Worm (Caenorhabditis elegans) whole organism, L1 larva: ENCODE data around the gene clec-2.

Experiments
- C04F5.9 ChIP-seq: sonication (generic microtip); optimal IDR thresholded peaks from 2 replicates; lab custom pipeline; 2016; ENCODE audit warnings: missing genetic modification characterization, missing compliant biosample characterization
- C16A3.4 ChIP-seq: fragments of 150-350 bp; optimal IDR thresholded peaks from 2 replicates; lab custom pipeline; 2014; ENCODE audit warnings: missing biosample characterization, missing genetic modification characterization
- C34B4.2 ChIP-seq: sonication (generic microtip); optimal IDR thresholded peaks from 2 replicates; lab custom pipeline; 2017; ENCODE audit warnings: mild to moderate bottlenecking, missing genetic modification characterization, missing compliant biosample characterization
- F16B12.6 ChIP-seq: fragments of 150-350 bp; optimal IDR thresholded peaks from 2 replicates; lab custom pipeline; 2014; ENCODE audit warnings: missing biosample characterization, missing genetic modification characterization
- blmp-1 ChIP-seq: fragments of 150-350 bp; optimal IDR thresholded peaks from 2 replicates; lab custom pipeline; 2014; ENCODE audit warnings: missing biosample characterization, missing genetic modification characterization
- ceh-63 ChIP-seq: fragments of 200-800 bp; sonication (Bioruptor generic); optimal IDR thresholded peaks from 2 replicates; lab custom pipeline; 2018; ENCODE audit warnings: mild to moderate bottlenecking, missing genetic modification characterization, missing compliant biosample characterization
- ceh-88 ChIP-seq: fragments of 200-800 bp; sonication (Bioruptor generic); IDR thresholded peaks from 2 replicates; pipeline ENCODE4 v1.3.6; 2022; ENCODE audit warnings: missing genetic modification characterization, missing compliant biosample characterization
- ces-1 ChIP-seq: fragments of 150-350 bp; optimal IDR thresholded peaks from 2 replicates; lab custom pipeline; 2014; ENCODE audit warnings: missing biosample characterization, missing genetic modification reagents, missing genetic modification characterization
- dpl-1 ChIP-seq, 3 experiments: fragments of 150-350 bp in 2 of 3; sonication (generic microtip) in 1 of 3; optimal IDR thresholded peaks; 2 replicates each; lab custom pipeline; 2014 to 2017; ENCODE audit warnings: missing biosample characterization in 3 of 3, missing genetic modification characterization in 3 of 3, missing genetic modification reagents in 3 of 3
- dsc-1 ChIP-seq: sonication (generic microtip); optimal IDR thresholded peaks from 2 replicates; lab custom pipeline; 2016; ENCODE audit warnings: mild to moderate bottlenecking, missing genetic modification characterization, missing compliant biosample characterization
- efl-3 ChIP-seq: fragments of 200-800 bp; sonication (Bioruptor generic); optimal IDR thresholded peaks from 2 replicates; lab custom pipeline; 2018; ENCODE audit warnings: mild to moderate bottlenecking, missing genetic modification characterization, missing compliant biosample characterization
- egl-13 ChIP-seq: sonication (generic microtip); optimal IDR thresholded peaks from 2 replicates; lab custom pipeline; 2016; ENCODE audit warnings: missing genotype, missing genetic modification reagents, missing genetic modification characterization, missing compliant biosample characterization
- egl-27 ChIP-seq, 2 experiments: fragments of 150-350 bp in 1 of 2; sonication (generic microtip); optimal IDR thresholded peaks; 3 replicates each; lab custom pipeline; 2017 to 2018; ENCODE audit warnings: missing biosample characterization in 2 of 2, missing genetic modification characterization in 2 of 2, missing genetic modification reagents in 2 of 2
- fkh-10 ChIP-seq: sonication (generic microtip); optimal IDR thresholded peaks from 2 replicates; lab custom pipeline; 2017; ENCODE audit warnings: missing biosample characterization, missing genetic modification reagents, missing genetic modification characterization
- fkh-4 ChIP-seq: sonication (generic microtip); optimal IDR thresholded peaks from 2 replicates; lab custom pipeline; 2016; ENCODE audit warnings: missing compliant biosample characterization, missing genetic modification characterization, borderline replicate concordance
- fos-1 ChIP-seq: fragments of 150-350 bp; optimal IDR thresholded peaks from 2 replicates; lab custom pipeline; 2014; ENCODE audit warnings: missing biosample characterization, missing genetic modification characterization
- grh-1 ChIP-seq: fragments of 200-800 bp; sonication (Bioruptor generic); IDR thresholded peaks from 2 replicates; pipeline ENCODE4 v1.3.6; 2022; ENCODE audit warnings: missing genetic modification reagents, missing genetic modification characterization, missing compliant biosample characterization
- hlh-17 ChIP-seq: fragments of 200-800 bp; sonication (Bioruptor generic); optimal IDR thresholded peaks from 2 replicates; lab custom pipeline; 2018; ENCODE audit warnings: missing genetic modification characterization, mild to moderate bottlenecking, missing compliant biosample characterization, moderate library complexity, borderline replicate concordance
- hlh-4 ChIP-seq: sonication (generic microtip); optimal IDR thresholded peaks from 2 replicates; lab custom pipeline; 2016; ENCODE audit warnings: mild to moderate bottlenecking, missing genetic modification characterization, missing compliant biosample characterization
- hpl-2 ChIP-seq: fragments of 150-350 bp; optimal IDR thresholded peaks from 2 replicates; lab custom pipeline; 2014; ENCODE audit warnings: missing biosample characterization, missing genetic modification reagents, missing genetic modification characterization
- irx-1 ChIP-seq: sonication (generic microtip); optimal IDR thresholded peaks from 2 replicates; lab custom pipeline; 2016; ENCODE audit warnings: missing genetic modification characterization, missing compliant biosample characterization
- isw-1 ChIP-seq: fragments of 200-800 bp; sonication (Bioruptor generic); IDR thresholded peaks from 2 replicates; pipeline ENCODE4 v1.3.6; 2022; ENCODE audit warnings: missing genetic modification characterization, missing compliant biosample characterization
- lin-14 ChIP-seq: fragments of 200-800 bp; sonication (Bioruptor generic); optimal IDR thresholded peaks from 2 replicates; lab custom pipeline; 2018; ENCODE audit warnings: mild to moderate bottlenecking, missing genetic modification characterization, moderate library complexity, missing compliant biosample characterization
- lin-39 ChIP-seq: fragments of 150-350 bp; optimal IDR thresholded peaks from 2 replicates; lab custom pipeline; 2014; ENCODE audit warnings: missing biosample characterization, missing genetic modification reagents, missing genetic modification characterization
- lir-3 ChIP-seq: sonication (generic microtip); optimal IDR thresholded peaks from 2 replicates; lab custom pipeline; 2016; ENCODE audit warnings: mild to moderate bottlenecking, missing genetic modification characterization, moderate library complexity, missing compliant biosample characterization; ENCODE audit not compliant: poor library complexity
- lsy-2 ChIP-seq, 2 experiments: fragments of 150-350 bp; optimal IDR thresholded peaks; 2 replicates each; lab custom pipeline; 2014; ENCODE audit warnings: missing biosample characterization in 2 of 2, missing genetic modification characterization in 2 of 2
- mef-2 ChIP-seq: fragments of 150-350 bp; optimal IDR thresholded peaks from 2 replicates; lab custom pipeline; 2014; ENCODE audit warnings: missing biosample characterization, missing genetic modification characterization
- mep-1 ChIP-seq: fragments of 150-350 bp; optimal IDR thresholded peaks from 2 replicates; lab custom pipeline; 2014; ENCODE audit warnings: missing biosample characterization, missing genetic modification characterization
- nhr-12 ChIP-seq: sonication (generic microtip); optimal IDR thresholded peaks from 2 replicates; lab custom pipeline; 2017; ENCODE audit warnings: missing biosample characterization, missing genetic modification characterization
- nhr-19 ChIP-seq: fragments of 200-800 bp; sonication (Bioruptor generic); conservative IDR thresholded peaks from 2 replicates; pipeline ENCODE4 v1.3.6; 2022; ENCODE audit warnings: missing genetic modification characterization, missing compliant biosample characterization
- nhr-20 ChIP-seq: sonication (generic microtip); optimal IDR thresholded peaks from 2 replicates; lab custom pipeline; 2016; ENCODE audit warnings: mild to moderate bottlenecking, missing genetic modification characterization, missing compliant biosample characterization
- pag-3 ChIP-seq: sonication (generic microtip); optimal IDR thresholded peaks from 2 replicates; lab custom pipeline; 2017; ENCODE audit warnings: missing genetic modification characterization, mild to moderate bottlenecking, missing compliant biosample characterization, antibody characterized with exemption, borderline replicate concordance; ENCODE audit not compliant: insufficient read depth
- pax-3 ChIP-seq: fragments of 200-800 bp; sonication (Bioruptor generic); optimal IDR thresholded peaks from 2 replicates; lab custom pipeline; 2018; ENCODE audit warnings: mild to moderate bottlenecking, missing genetic modification characterization, moderate library complexity, missing compliant biosample characterization
- snpc-4 ChIP-seq: fragments of 150-350 bp; optimal IDR thresholded peaks from 2 replicates; lab custom pipeline; 2014; ENCODE audit warnings: missing biosample characterization, missing genetic modification characterization
- sox-4 ChIP-seq: sonication (generic microtip); optimal IDR thresholded peaks from 2 replicates; lab custom pipeline; 2016; ENCODE audit warnings: missing genetic modification characterization, missing compliant biosample characterization
- sup-37 ChIP-seq: fragments of 200-800 bp; sonication (Bioruptor generic); optimal IDR thresholded peaks from 2 replicates; lab custom pipeline; 2018; ENCODE audit warnings: mild to moderate bottlenecking, missing genetic modification characterization, missing compliant biosample characterization
- swsn-7 ChIP-seq: sonication (generic microtip); optimal IDR thresholded peaks from 2 replicates; lab custom pipeline; 2016; ENCODE audit warnings: missing genetic modification characterization, missing compliant biosample characterization
- tbx-2 ChIP-seq: sonication (generic microtip); optimal IDR thresholded peaks from 2 replicates; lab custom pipeline; 2016; ENCODE audit warnings: missing genetic modification characterization, missing compliant biosample characterization
- unc-30 ChIP-seq: sonication (generic microtip); optimal IDR thresholded peaks from 2 replicates; lab custom pipeline; 2017; ENCODE audit warnings: missing biosample characterization, missing genetic modification characterization
- unc-86 ChIP-seq: sonication (generic microtip); optimal IDR thresholded peaks from 2 replicates; lab custom pipeline; 2016; ENCODE audit warnings: missing genetic modification characterization, missing compliant biosample characterization
- zip-4 ChIP-seq: fragments of 200-800 bp; sonication (Bioruptor generic); optimal IDR thresholded peaks from 2 replicates; lab custom pipeline; 2018; ENCODE audit warnings: mild to moderate bottlenecking, missing genetic modification characterization, moderate library complexity, missing compliant biosample characterization
- ztf-11 ChIP-seq, 2 experiments: sonication (generic microtip); optimal IDR thresholded peaks; 2 replicates each; lab custom pipeline; 2016 to 2017; ENCODE audit warnings: missing genetic modification characterization in 2 of 2, missing biosample characterization in 1 of 2, missing compliant biosample characterization in 1 of 2

The clec-2 gene

DNA sequence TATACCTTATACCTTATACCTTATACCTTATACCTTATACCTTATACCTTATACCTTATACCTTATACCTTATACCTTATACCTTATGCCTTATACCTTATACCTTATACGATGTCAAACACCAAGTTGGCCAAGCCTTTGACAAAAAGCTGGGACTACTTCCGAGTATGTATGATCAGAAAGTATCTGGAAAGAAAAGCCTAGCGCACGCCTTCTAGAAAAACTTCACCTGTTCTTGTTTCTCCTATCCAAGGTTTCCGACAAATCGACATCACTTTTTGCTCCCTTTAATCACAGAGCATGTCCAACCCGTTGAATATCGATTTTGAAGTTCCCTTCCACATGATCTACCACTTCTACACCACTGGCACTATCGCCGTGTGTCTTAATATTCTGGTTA is 25.1 kb upstream of the clec-2 start, which contains the start of gene sri-28:
TSS of gene sri-28 (plus strand) at position 301 of the 400 bp plus-strand sequence.
- TF ChIP-seq unc-30 = no peak
- no peak for TF ChIP-seq swsn-7 (tag; lab: Kevin White, UChicago)

DNA sequence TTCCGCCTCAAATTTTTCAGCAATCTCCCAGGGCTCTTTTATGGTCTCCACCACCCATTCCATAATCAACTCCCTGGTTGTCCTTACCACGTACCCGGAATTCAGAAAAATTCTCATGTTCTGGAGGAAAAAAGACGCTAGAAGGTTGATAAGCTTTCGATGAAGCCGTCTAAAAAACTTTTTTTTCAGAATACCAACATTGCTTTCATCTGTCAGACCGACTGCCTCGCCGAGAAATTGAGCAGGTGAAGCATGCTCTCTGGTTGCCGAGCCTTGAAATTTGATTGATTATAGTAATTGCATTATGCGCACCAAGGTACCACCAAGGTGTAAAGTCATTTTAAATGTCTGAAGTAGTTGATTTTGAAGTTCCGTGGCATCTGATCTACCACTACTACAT is 22.6 kb upstream of the clec-2 start, which contains the start of gene sri-30:
TSS of gene sri-30 (plus strand) at position 301 of the 400 bp plus-strand sequence.
- TF ChIP-seq C34B4.2 (tag; lab: Kevin White, UChicago) = no peak
- no peak for TF ChIP-seq unc-86
- TF ChIP-seq ces-1 (GFP tag; lab: Kevin White, UChicago) = no peak
- TF ChIP-seq blmp-1 = no peak
- no peak for TF ChIP-seq fkh-10 (GFP tag; lab: Kevin White, UChicago)
- TF ChIP-seq sup-37 (GFP tag; lab: Kevin White, UChicago) = no peak
- TF ChIP-seq hlh-17 = no peak
- no peak for TF ChIP-seq nhr-19 (GFP tag; lab: Robert Waterston, UW)
- TF ChIP-seq ceh-63 (GFP tag; lab: Kevin White, UChicago) = no peak
- TF ChIP-seq efl-3 (GFP tag; lab: Kevin White, UChicago) = no peak
- no peak for TF ChIP-seq hlh-4
- TF ChIP-seq mef-2 (tag; lab: Kevin White, UChicago) = no peak
- no peak for TF ChIP-seq grh-1
- TF ChIP-seq tbx-2 = no peak
- no peak for TF ChIP-seq pax-3 (tag; lab: Kevin White, UChicago)

ce11 chrII:3045422-3045821 is 22.2 kb upstream of the clec-2 start:
- TF ChIP-seq lir-3 (tag; lab: Kevin White, UChicago) = no peak
- no peak for TF ChIP-seq isw-1
- no peak for TF ChIP-seq sox-4 (tag; lab: Kevin White, UChicago)
- TF ChIP-seq C04F5.9 = no peak
- TF ChIP-seq irx-1 = no peak

- TF ChIP-seq hpl-2 (GFP tag; lab: Kevin White, UChicago) (no peak), nhr-12 (tag; lab: Kevin White, UChicago) (no peak), egl-27 (tag; optimal IDR thresholded peaks at IDR 0.05; lab: Kevin White, UChicago) (no peak), fkh-4 (tag; lab: Kevin White, UChicago) (no peak), isw-1 (no peak), ceh-88 (GFP tag; lab: Robert Waterston, UW) (no peak), dsc-1 (tag; lab: Kevin White, UChicago) (no peak), lsy-2 (tag; optimal IDR thresholded peaks at IDR 0.05; lab: Kevin White, UChicago) (no peak), dpl-1 (GFP tag; optimal IDR thresholded peaks at IDR 0.05; lab: Kevin White, UChicago) (no peak), fkh-10 (GFP tag; lab: Kevin White, UChicago) (no peak), fos-1 (no peak), snpc-4 (tag; lab: Kevin White, UChicago) (no peak), egl-13 (tag; lab: Kevin White, UChicago) (no peak), mep-1 (no peak), ceh-63 (GFP tag; lab: Kevin White, UChicago) (no peak), pag-3 (tag; lab: Kevin White, UChicago) (no peak)
Measured at ce11 chrII:3044023-3044422, 20.8 kb upstream of the clec-2 start, which contains the start of gene sri-29. TSS of gene sri-29 (plus strand) at chrII:3044323.

DNA sequence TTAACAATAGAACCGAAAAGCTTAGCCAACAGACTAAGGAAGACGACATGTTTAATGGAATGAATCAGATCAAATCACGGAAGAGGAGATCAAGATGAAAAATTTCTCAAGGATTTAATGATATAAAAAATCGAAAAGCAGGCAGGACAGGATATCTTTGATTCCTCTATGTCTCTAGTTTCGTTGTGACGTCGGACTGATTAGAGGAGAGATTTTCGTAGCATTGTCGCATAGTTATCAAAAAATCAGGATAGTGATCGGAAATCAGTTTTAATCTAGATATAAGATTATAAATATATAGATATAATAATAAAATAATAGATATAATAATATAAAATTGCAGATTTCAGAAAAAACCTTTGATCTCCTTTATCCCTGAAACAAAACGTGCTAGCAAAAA is 20.1 kb upstream of the clec-2 start, which contains the start of gene B0454.8:
TSS of gene B0454.8 (minus strand) at position 101 of the 400 bp plus-strand sequence.
- TF ChIP-seq hpl-2 (GFP tag; lab: Kevin White, UChicago) = no peak
- no peak for TF ChIP-seq lin-14 (GFP tag; lab: Kevin White, UChicago)
- no peak for TF ChIP-seq swsn-7 (tag; lab: Kevin White, UChicago)
- TF ChIP-seq hlh-4 = no peak
- no peak for TF ChIP-seq dpl-1 (GFP tag; optimal IDR thresholded peaks at IDR 0.05; lab: Kevin White, UChicago)
- no peak for TF ChIP-seq ztf-11 (tag; optimal IDR thresholded peaks at IDR 0.05; lab: Kevin White, UChicago)
- no peak for TF ChIP-seq sox-4 (tag; lab: Kevin White, UChicago)
- TF ChIP-seq mef-2 (tag; lab: Kevin White, UChicago) = no peak
- TF ChIP-seq fkh-4 (tag; lab: Kevin White, UChicago) = no peak
- no peak for TF ChIP-seq nhr-19 (GFP tag; lab: Robert Waterston, UW)
- TF ChIP-seq F16B12.6 = no peak
- no peak for TF ChIP-seq lin-39 (tag; lab: Kevin White, UChicago)
- TF ChIP-seq sup-37 (GFP tag; lab: Kevin White, UChicago) = no peak
- TF ChIP-seq nhr-20 = no peak
- TF ChIP-seq tbx-2 = no peak
- TF ChIP-seq C34B4.2 (tag; lab: Kevin White, UChicago) = no peak
- TF ChIP-seq zip-4 (GFP tag; lab: Kevin White, UChicago) = no peak
- no peak for TF ChIP-seq efl-3 (GFP tag; lab: Kevin White, UChicago)
- TF ChIP-seq C16A3.4 = no peak
